Worm (Caenorhabditis elegans) whole organism, L2 larva: ENCODE results near the gene srd-32.

Experiments used
- C34F6.9 ChIP-seq: fragments of 150-350 bp; optimal IDR thresholded peaks from 2 replicates; lab custom pipeline; 2014; ENCODE audit warnings: missing biosample characterization, missing genetic modification characterization
- F13H6.1 ChIP-seq: sonication (generic microtip); optimal IDR thresholded peaks from 2 replicates; lab custom pipeline; 2016; ENCODE audit warnings: missing genetic modification characterization, missing compliant biosample characterization
- Y55F3AM.14 ChIP-seq: fragments of 200-800 bp; sonication (Bioruptor generic); optimal IDR thresholded peaks from 2 replicates; lab custom pipeline; 2018; ENCODE audit warnings: mild to moderate bottlenecking, missing genetic modification characterization, missing compliant biosample characterization
- ZK546.5 ChIP-seq: sonication (generic microtip); optimal IDR thresholded peaks from 2 replicates; lab custom pipeline; 2017; ENCODE audit warnings: missing biosample characterization, missing genetic modification characterization
- alr-1 ChIP-seq: fragments of 150-350 bp; optimal IDR thresholded peaks from 2 replicates; lab custom pipeline; 2014; ENCODE audit warnings: missing biosample characterization, missing genetic modification characterization
- aly-2 ChIP-seq: fragments of 150-350 bp; optimal IDR thresholded peaks from 2 replicates; lab custom pipeline; 2014; ENCODE audit warnings: missing biosample characterization, missing genetic modification characterization
- ama-1 ChIP-seq: fragments of 150-350 bp; optimal IDR thresholded peaks from 2 replicates; lab custom pipeline; 2018; ENCODE audit warnings: inconsistent platforms
- blmp-1 ChIP-seq: sonication (generic microtip); optimal IDR thresholded peaks from 2 replicates; lab custom pipeline; 2017; ENCODE audit warnings: missing genetic modification characterization, mild to moderate bottlenecking, missing compliant biosample characterization, antibody characterized with exemption, moderate library complexity; ENCODE audit not compliant: insufficient read depth
- ceh-16 ChIP-seq: fragments of 150-350 bp; optimal IDR thresholded peaks from 2 replicates; lab custom pipeline; 2014; ENCODE audit warnings: missing biosample characterization, missing genetic modification characterization
- ceh-82 ChIP-seq: fragments of 150-350 bp; optimal IDR thresholded peaks from 2 replicates; lab custom pipeline; 2014; ENCODE audit warnings: missing biosample characterization, missing genetic modification characterization
- crh-2 ChIP-seq: sonication (generic microtip); optimal IDR thresholded peaks from 2 replicates; lab custom pipeline; 2017; ENCODE audit warnings: missing biosample characterization, missing genetic modification characterization
- egl-27 ChIP-seq: sonication (generic microtip); optimal IDR thresholded peaks from 3 replicates; lab custom pipeline; 2017; ENCODE audit warnings: missing biosample characterization, missing genetic modification reagents, missing genetic modification characterization
- elt-1 ChIP-seq: fragments of 150-350 bp; optimal IDR thresholded peaks from 2 replicates; lab custom pipeline; 2014; ENCODE audit warnings: missing biosample characterization, missing genetic modification characterization
- elt-3 ChIP-seq: sonication (generic microtip); optimal IDR thresholded peaks from 2 replicates; lab custom pipeline; 2017; ENCODE audit warnings: missing biosample characterization, missing genetic modification characterization
- fos-1 ChIP-seq: fragments of 150-350 bp; optimal IDR thresholded peaks from 2 replicates; lab custom pipeline; 2014; ENCODE audit warnings: missing biosample characterization, missing genetic modification characterization
- gmeb-1 ChIP-seq: fragments of 150-350 bp; optimal IDR thresholded peaks from 2 replicates; lab custom pipeline; 2014; ENCODE audit warnings: missing biosample characterization, missing genetic modification characterization
- lin-13 ChIP-seq: fragments of 150-350 bp; optimal IDR thresholded peaks from 2 replicates; lab custom pipeline; 2014; ENCODE audit warnings: missing biosample characterization, missing genetic modification reagents, missing genetic modification characterization
- lin-39 ChIP-seq: fragments of 150-350 bp; optimal IDR thresholded peaks from 2 replicates; lab custom pipeline; 2014; ENCODE audit warnings: missing biosample characterization, missing genetic modification reagents, missing genetic modification characterization
- lsy-2 ChIP-seq, 2 experiments: fragments of 150-350 bp in 1 of 2; sonication (generic microtip) in 1 of 2; optimal IDR thresholded peaks; 2 replicates each; lab custom pipeline; 2014 to 2017; ENCODE audit warnings: missing biosample characterization in 2 of 2, missing genetic modification characterization in 2 of 2
- mbf-1 ChIP-seq: sonication (generic microtip); optimal IDR thresholded peaks from 2 replicates; lab custom pipeline; 2017; ENCODE audit warnings: missing biosample characterization, missing genetic modification characterization
- nhr-10 ChIP-seq: sonication (generic microtip); optimal IDR thresholded peaks from 2 replicates; lab custom pipeline; 2017; ENCODE audit warnings: missing biosample characterization, missing genetic modification characterization
- nhr-11 ChIP-seq: fragments of 150-350 bp; optimal IDR thresholded peaks from 2 replicates; lab custom pipeline; 2014; ENCODE audit warnings: missing biosample characterization, missing genetic modification characterization
- nhr-21 ChIP-seq: fragments of 150-350 bp; optimal IDR thresholded peaks from 2 replicates; lab custom pipeline; 2014; ENCODE audit warnings: missing biosample characterization, missing genetic modification characterization
- nhr-23 ChIP-seq: fragments of 150-350 bp; optimal IDR thresholded peaks from 2 replicates; lab custom pipeline; 2014; ENCODE audit warnings: missing biosample characterization, missing genetic modification reagents, missing genetic modification characterization
- nhr-25 ChIP-seq: fragments of 150-350 bp; sonication (generic microtip); optimal IDR thresholded peaks from 3 replicates; lab custom pipeline; 2014; ENCODE audit warnings: missing biosample characterization, missing genetic modification characterization
- nhr-77 ChIP-seq: fragments of 150-350 bp; optimal IDR thresholded peaks from 2 replicates; lab custom pipeline; 2014; ENCODE audit warnings: missing biosample characterization, missing genetic modification characterization
- peb-1 ChIP-seq: fragments of 150-350 bp; optimal IDR thresholded peaks from 2 replicates; lab custom pipeline; 2014; ENCODE audit warnings: missing biosample characterization, missing genetic modification characterization
- sem-4 ChIP-seq: fragments of 150-350 bp; optimal IDR thresholded peaks from 2 replicates; lab custom pipeline; 2014; ENCODE audit warnings: missing biosample characterization, missing genetic modification reagents, missing genetic modification characterization
- sma-9 ChIP-seq, 2 experiments: fragments of 150-350 bp in 1 of 2; sonication (generic microtip) in 1 of 2; optimal IDR thresholded peaks; 2 replicates each; lab custom pipeline; 2014 to 2016; ENCODE audit warnings: missing genetic modification characterization in 2 of 2, mild to moderate bottlenecking in 1 of 2, missing biosample characterization in 1 of 2, missing compliant biosample characterization in 1 of 2, missing genetic modification reagents in 1 of 2, moderate library complexity in 1 of 2
- snpc-4 ChIP-seq: fragments of 150-350 bp; optimal IDR thresholded peaks from 2 replicates; lab custom pipeline; 2014; ENCODE audit warnings: missing biosample characterization, missing genetic modification characterization
- unc-39 ChIP-seq: fragments of 150-350 bp; optimal IDR thresholded peaks from 2 replicates; lab custom pipeline; 2014; ENCODE audit warnings: missing biosample characterization, missing genetic modification characterization
- unc-55 ChIP-seq: fragments of 150-350 bp; sonication (generic microtip); optimal IDR thresholded peaks from 3 replicates; lab custom pipeline; 2014; ENCODE audit warnings: missing biosample characterization, missing genetic modification reagents, missing genetic modification characterization
- unc-62 ChIP-seq: fragments of 150-350 bp; optimal IDR thresholded peaks from 2 replicates; lab custom pipeline; 2014; ENCODE audit warnings: missing biosample characterization, missing genetic modification reagents, missing genetic modification characterization
- ztf-1 ChIP-seq: fragments of 200-800 bp; sonication (Bioruptor generic); conservative IDR thresholded peaks from 2 replicates; pipeline ENCODE4 v1.3.6; 2022; ENCODE audit warnings: missing genetic modification characterization, missing compliant biosample characterization
- ztf-4 ChIP-seq: fragments of 150-350 bp; optimal IDR thresholded peaks from 2 replicates; lab custom pipeline; 2014; ENCODE audit warnings: missing biosample characterization, missing genetic modification characterization

srd-32 gene

ce11 chrV:4913853-4914252 is 48.4 kb downstream of the srd-32 start:
- TF ChIP-seq peb-1 (tag; lab: Kevin White, UChicago) = no peak
- TF ChIP-seq ztf-4 (tag; lab: Kevin White, UChicago) = no peak
- TF ChIP-seq aly-2 (tag; lab: Kevin White, UChicago) = no peak
- no peak for TF ChIP-seq crh-2 (tag; lab: Kevin White, UChicago)
- TF ChIP-seq unc-39 = no peak
- TF ChIP-seq ama-1 (lab: Kevin White, UChicago) = no peak
- no peak for TF ChIP-seq nhr-77
- no peak for TF ChIP-seq ztf-1 (GFP tag; lab: Robert Waterston, UW)
- no peak for TF ChIP-seq lin-13 (GFP tag; lab: Kevin White, UChicago)
- TF ChIP-seq snpc-4 (tag; lab: Kevin White, UChicago) = no peak
- no peak for TF ChIP-seq unc-55 (GFP tag; lab: Kevin White, UChicago)
- no peak for TF ChIP-seq F13H6.1 (tag; lab: Kevin White, UChicago)
- TF ChIP-seq nhr-10 (tag; lab: Kevin White, UChicago) = no peak
- TF ChIP-seq Y55F3AM.14 (GFP tag; lab: Kevin White, UChicago) = no peak
- TF ChIP-seq C34F6.9 (tag; lab: Kevin White, UChicago) = no peak
- TF ChIP-seq elt-1 (tag; lab: Kevin White, UChicago) = no peak
- no peak for TF ChIP-seq ceh-16
- TF ChIP-seq lin-39 (tag; lab: Kevin White, UChicago) = no peak

- TF ChIP-seq ZK546.5 (tag; lab: Kevin White, UChicago) (no peak), fos-1 (tag; lab: Kevin White, UChicago) (peak; percentile 80), alr-1 (no peak), ama-1 (lab: Kevin White, UChicago) (no peak), gmeb-1 (tag; lab: Kevin White, UChicago) (peak; percentile 24), sma-9 (GFP tag; optimal IDR thresholded peaks at IDR 0.05; lab: Kevin White, UChicago) (peak; percentile 32), sma-9 (tag; optimal IDR thresholded peaks at IDR 0.05; lab: Kevin White, UChicago) (no peak)
Observed at ce11 chrV:4914879-4915278, 49.4 kb downstream of the srd-32 start, which contains the start of gene H23N18.6. Gene H23N18.6, minus strand, starts transcription at chrV:4915079.

DNA sequence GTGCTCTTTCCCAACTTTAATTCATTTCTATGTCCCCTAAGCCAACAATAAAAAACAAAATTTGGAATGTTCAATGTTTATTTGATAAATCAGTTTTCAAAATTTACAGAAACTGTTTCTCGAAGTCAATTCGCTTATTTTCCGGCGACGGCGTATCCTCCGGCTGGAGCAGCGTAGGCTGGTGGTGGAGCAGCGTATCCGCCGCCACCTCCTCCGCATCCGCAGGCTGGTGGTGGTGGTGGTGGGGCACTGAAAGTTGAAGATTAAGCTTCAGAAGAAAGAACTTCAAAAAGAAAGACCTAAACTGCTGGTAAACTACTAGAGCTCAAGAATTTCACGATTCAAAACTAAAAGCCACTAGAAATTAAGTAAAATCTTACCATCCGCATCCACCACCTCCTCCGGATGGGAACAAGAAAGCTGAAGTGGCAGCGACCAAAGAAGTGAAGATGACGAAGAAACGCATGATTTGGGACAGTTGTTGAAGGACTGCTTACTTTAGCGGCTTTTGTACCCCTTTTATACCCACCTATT is 52.7 kb downstream of the srd-32 start, which contains the start of gene C02E7.7:
C02E7.7 (minus strand) TSS at position 484 of the 534 bp plus-strand sequence.
- TF ChIP-seq sma-9 (GFP tag; optimal IDR thresholded peaks at IDR 0.05; lab: Kevin White, UChicago) (no peak), sma-9 (tag; optimal IDR thresholded peaks at IDR 0.05; lab: Kevin White, UChicago) (no peak), C34F6.9 (tag; lab: Kevin White, UChicago) (no peak), nhr-25 (tag; lab: Kevin White, UChicago) (no peak), unc-62 (no peak), nhr-23 (tag; lab: Kevin White, UChicago) (no peak), mbf-1 (no peak), alr-1 (no peak), fos-1 (tag; lab: Kevin White, UChicago) (no peak), aly-2 (tag; lab: Kevin White, UChicago) (no peak), snpc-4 (tag; lab: Kevin White, UChicago) (no peak), peb-1 (tag; lab: Kevin White, UChicago) (no peak), elt-3 (tag; lab: Kevin White, UChicago) (no peak), ceh-82 (no peak), lin-39 (tag; lab: Kevin White, UChicago) (no peak), nhr-21 (tag; lab: Kevin White, UChicago) (no peak), unc-55 (GFP tag; lab: Kevin White, UChicago) (no peak), egl-27 (tag; lab: Kevin White, UChicago) (no peak), ztf-1 (GFP tag; lab: Robert Waterston, UW) (no peak), ztf-4 (tag; lab: Kevin White, UChicago) (no peak)

ce11 chrV:4918664-4919257 is 53.3 kb downstream of the srd-32 start, which contains the start of gene C02E7.6:
Gene C02E7.6, plus strand, starts transcription at chrV:4919207.
- TF ChIP-seq ZK546.5 (tag; lab: Kevin White, UChicago) (no peak), lin-39 (tag; lab: Kevin White, UChicago) (no peak), blmp-1 (tag; lab: Kevin White, UChicago) (peak; percentile 94), crh-2 (tag; lab: Kevin White, UChicago) (no peak), nhr-25 (tag; lab: Kevin White, UChicago) (peak; percentile 90), sem-4 (tag; lab: Kevin White, UChicago) (peak; percentile 76), lsy-2 (tag; optimal IDR thresholded peaks at IDR 0.05; lab: Kevin White, UChicago) (no peak), peb-1 (tag; lab: Kevin White, UChicago) (no peak), snpc-4 (tag; lab: Kevin White, UChicago) (no peak), nhr-21 (tag; lab: Kevin White, UChicago) (peak; percentile 32), nhr-11 (tag; lab: Kevin White, UChicago) (peak; percentile 12), elt-1 (tag; lab: Kevin White, UChicago) (peak; percentile 18), elt-3 (tag; lab: Kevin White, UChicago) (no peak), sma-9 (GFP tag; optimal IDR thresholded peaks at IDR 0.05; lab: Kevin White, UChicago) (peak; percentile 23), sma-9 (tag; optimal IDR thresholded peaks at IDR 0.05; lab: Kevin White, UChicago) (no peak), gmeb-1 (tag; lab: Kevin White, UChicago) (no peak), ceh-82 (no peak)
- TF ChIP-seq, all 48 proteins: peak for 7
